Worm (Caenorhabditis elegans): ENCODE measurements around the gene srj-54.

ce11 chrV:2884411-2884810 lies 24.8 kb upstream of the srj-54 start, which contains the start of gene sre-24:
- TF ChIP-seq sdc-2 (tag; optimal IDR thresholded peaks at IDR 0.05) (no peak), hlh-13 (GFP tag; optimal IDR thresholded peaks at IDR 0.05) (no peak), ceh-14 (tag; optimal IDR thresholded peaks at IDR 0.05) (no peak), madf-2 (tag; optimal IDR thresholded peaks at IDR 0.05) (no peak), npax-4 (tag; optimal IDR thresholded peaks at IDR 0.05) (no peak), pqm-1 (tag; optimal IDR thresholded peaks at IDR 0.05) (no peak), fkh-10 (GFP tag; optimal IDR thresholded peaks at IDR 0.05) (no peak), ets-4 (tag; optimal IDR thresholded peaks at IDR 0.05) (no peak)
